Worm (Caenorhabditis elegans) whole organism, late embryonic: Measurements from ENCODE around the gene ZK892.4.

Experiments used
- C38D4.7 ChIP-seq: fragments of 200-800 bp; sonication (Bioruptor generic); optimal IDR thresholded peaks from 2 replicates; lab custom pipeline; 2018; ENCODE audit warnings: mild to moderate bottlenecking, missing genetic modification characterization, moderate library complexity, missing compliant biosample characterization
- K09A11.1 ChIP-seq: sonication (generic microtip); optimal IDR thresholded peaks from 2 replicates; lab custom pipeline; 2017; ENCODE audit warnings: antibody characterized with exemption, mild to moderate bottlenecking, missing genetic modification characterization, missing compliant biosample characterization; ENCODE audit not compliant: insufficient read depth
- T23F11.4 ChIP-seq: fragments of 200-800 bp; sonication (Bioruptor generic); optimal IDR thresholded peaks from 2 replicates; lab custom pipeline; 2018; ENCODE audit warnings: mild to moderate bottlenecking, missing genetic modification characterization, missing compliant biosample characterization
- Y22D7AL.16 ChIP-seq: sonication (generic microtip); optimal IDR thresholded peaks from 2 replicates; lab custom pipeline; 2016; ENCODE audit warnings: missing genetic modification characterization, missing compliant biosample characterization
- ama-1 ChIP-seq: fragments of 150-350 bp; optimal IDR thresholded peaks from 2 replicates; lab custom pipeline; 2014
- ceh-19 ChIP-seq: fragments of 200-800 bp; sonication (Bioruptor generic); optimal IDR thresholded peaks from 2 replicates; lab custom pipeline; 2018; ENCODE audit warnings: mild to moderate bottlenecking, missing genetic modification characterization, missing compliant biosample characterization
- ceh-22 ChIP-seq: sonication (generic microtip); optimal IDR thresholded peaks from 2 replicates; lab custom pipeline; 2017; ENCODE audit warnings: missing biosample characterization, missing genetic modification characterization
- ceh-24 ChIP-seq: sonication (generic microtip); optimal IDR thresholded peaks from 2 replicates; lab custom pipeline; 2016; ENCODE audit warnings: mild to moderate bottlenecking, missing genetic modification characterization, missing compliant biosample characterization
- ceh-30 ChIP-seq: fragments of 150-350 bp; optimal IDR thresholded peaks from 2 replicates; lab custom pipeline; 2014; ENCODE audit warnings: missing biosample characterization, missing genetic modification characterization
- ceh-31 ChIP-seq: sonication (generic microtip); optimal IDR thresholded peaks from 2 replicates; lab custom pipeline; 2016; ENCODE audit warnings: missing genetic modification characterization, missing compliant biosample characterization
- ceh-34 ChIP-seq: sonication (generic microtip); optimal IDR thresholded peaks from 2 replicates; lab custom pipeline; 2016; ENCODE audit warnings: mild to moderate bottlenecking, missing genetic modification characterization, missing compliant biosample characterization
- ceh-45 ChIP-seq: fragments of 200-800 bp; sonication (Bioruptor generic); IDR thresholded peaks from 2 replicates; pipeline ENCODE4 v1.3.6; 2022; ENCODE audit warnings: missing genetic modification reagents, missing genetic modification characterization, missing compliant biosample characterization
- ceh-48 ChIP-seq: sonication (generic microtip); optimal IDR thresholded peaks from 2 replicates; lab custom pipeline; 2016; ENCODE audit warnings: missing genetic modification characterization, inconsistent platforms, missing compliant biosample characterization
- che-1 ChIP-seq: sonication (generic microtip); optimal IDR thresholded peaks from 2 replicates; lab custom pipeline; 2016; ENCODE audit warnings: mild to moderate bottlenecking, missing genetic modification characterization, missing compliant biosample characterization
- dve-1 ChIP-seq: sonication (generic microtip); optimal IDR thresholded peaks from 2 replicates; lab custom pipeline; 2017; ENCODE audit warnings: antibody characterized with exemption, mild to moderate bottlenecking, missing genetic modification characterization, missing compliant biosample characterization
- elt-2 ChIP-seq: sonication (generic microtip); optimal IDR thresholded peaks from 2 replicates; lab custom pipeline; 2016; ENCODE audit warnings: missing genetic modification reagents, missing genetic modification characterization, missing compliant biosample characterization
- ets-4 ChIP-seq: sonication (generic microtip); optimal IDR thresholded peaks from 2 replicates; lab custom pipeline; 2016; ENCODE audit warnings: missing genetic modification characterization, missing compliant biosample characterization
- eyg-1 ChIP-seq: sonication (generic microtip); optimal IDR thresholded peaks from 2 replicates; lab custom pipeline; 2016; ENCODE audit warnings: missing genotype, missing genetic modification characterization, missing compliant biosample characterization
- fax-1 ChIP-seq: sonication (generic microtip); optimal IDR thresholded peaks from 2 replicates; lab custom pipeline; 2016; ENCODE audit warnings: missing genotype, missing genetic modification characterization, missing compliant biosample characterization
- fkh-10 ChIP-seq: fragments of 150-350 bp; optimal IDR thresholded peaks from 2 replicates; lab custom pipeline; 2014; ENCODE audit warnings: missing biosample characterization, missing genetic modification reagents, missing genetic modification characterization
- fkh-6 ChIP-seq: sonication (generic microtip); optimal IDR thresholded peaks from 2 replicates; lab custom pipeline; 2016; ENCODE audit warnings: missing genetic modification characterization, missing compliant biosample characterization
- hlh-13 ChIP-seq: fragments of 200-800 bp; sonication (Bioruptor generic); optimal IDR thresholded peaks from 2 replicates; lab custom pipeline; 2018; ENCODE audit warnings: mild to moderate bottlenecking, missing genetic modification characterization, missing compliant biosample characterization
- hlh-15 ChIP-seq: sonication (generic microtip); optimal IDR thresholded peaks from 2 replicates; lab custom pipeline; 2016; ENCODE audit warnings: missing genetic modification characterization, missing compliant biosample characterization
- hlh-30 ChIP-seq: sonication (generic microtip); optimal IDR thresholded peaks from 2 replicates; lab custom pipeline; 2017; ENCODE audit warnings: antibody characterized with exemption, missing genetic modification characterization, missing compliant biosample characterization; ENCODE audit not compliant: insufficient read depth
- hlh-6 ChIP-seq: sonication (generic microtip); optimal IDR thresholded peaks from 2 replicates; lab custom pipeline; 2016; ENCODE audit warnings: missing genotype, missing genetic modification characterization, missing compliant biosample characterization
- hlh-8 ChIP-seq: sonication (generic microtip); optimal IDR thresholded peaks from 2 replicates; lab custom pipeline; 2016; ENCODE audit warnings: missing genotype, missing genetic modification characterization, missing compliant biosample characterization
- lin-11 ChIP-seq: fragments of 200-800 bp; sonication (Bioruptor generic); optimal IDR thresholded peaks from 2 replicates; lab custom pipeline; 2018; ENCODE audit warnings: mild to moderate bottlenecking, missing genetic modification characterization, missing compliant biosample characterization
- madf-2 ChIP-seq: sonication (generic microtip); optimal IDR thresholded peaks from 2 replicates; lab custom pipeline; 2017; ENCODE audit warnings: missing genetic modification characterization, missing compliant biosample characterization
- mec-3 ChIP-seq: sonication (generic microtip); optimal IDR thresholded peaks from 2 replicates; lab custom pipeline; 2016; ENCODE audit warnings: borderline replicate concordance, missing genetic modification characterization, missing compliant biosample characterization
- nfya-1 ChIP-seq: sonication (generic microtip); optimal IDR thresholded peaks from 2 replicates; lab custom pipeline; 2017; ENCODE audit warnings: missing genetic modification characterization, mild to moderate bottlenecking, missing compliant biosample characterization, antibody characterized with exemption, moderate library complexity
- nhr-11 ChIP-seq: fragments of 150-350 bp; optimal IDR thresholded peaks from 2 replicates; lab custom pipeline; 2014; ENCODE audit warnings: missing biosample characterization, missing genetic modification characterization
- npax-4 ChIP-seq: sonication (generic microtip); optimal IDR thresholded peaks from 2 replicates; lab custom pipeline; 2016; ENCODE audit warnings: missing genetic modification characterization, missing compliant biosample characterization
- odd-2 ChIP-seq: sonication (generic microtip); optimal IDR thresholded peaks from 2 replicates; lab custom pipeline; 2017; ENCODE audit warnings: antibody characterized with exemption, mild to moderate bottlenecking, missing genetic modification characterization, missing compliant biosample characterization
- pag-3 ChIP-seq: sonication (generic microtip); optimal IDR thresholded peaks from 2 replicates; lab custom pipeline; 2016; ENCODE audit warnings: missing compliant biosample characterization, missing genetic modification characterization, borderline replicate concordance
- pax-1 ChIP-seq: fragments of 150-350 bp; optimal IDR thresholded peaks from 2 replicates; lab custom pipeline; 2014; ENCODE audit warnings: missing biosample characterization, missing genetic modification characterization
- pha-4 ChIP-seq: fragments of 150-350 bp; optimal IDR thresholded peaks from 2 replicates; lab custom pipeline; 2018; ENCODE audit warnings: missing biosample characterization, missing genetic modification reagents, missing genetic modification characterization
- pros-1 ChIP-seq: fragments of 150-350 bp; optimal IDR thresholded peaks from 2 replicates; lab custom pipeline; 2014; ENCODE audit warnings: missing biosample characterization, missing genetic modification reagents, missing genetic modification characterization
- rnt-1 ChIP-seq: sonication (generic microtip); optimal IDR thresholded peaks from 2 replicates; lab custom pipeline; 2016; ENCODE audit warnings: missing genetic modification characterization, missing compliant biosample characterization
- syd-9 ChIP-seq: sonication (generic microtip); optimal IDR thresholded peaks from 2 replicates; lab custom pipeline; 2016; ENCODE audit warnings: mild to moderate bottlenecking, missing genetic modification characterization, moderate library complexity, missing compliant biosample characterization
- ttx-3 ChIP-seq: sonication (generic microtip); optimal IDR thresholded peaks from 2 replicates; lab custom pipeline; 2016; ENCODE audit warnings: missing genetic modification reagents, missing genetic modification characterization, missing compliant biosample characterization
- unc-42 ChIP-seq: sonication (generic microtip); optimal IDR thresholded peaks from 2 replicates; lab custom pipeline; 2016; ENCODE audit warnings: missing genotype, missing genetic modification characterization, missing compliant biosample characterization
- unc-86 ChIP-seq: sonication (generic microtip); optimal IDR thresholded peaks from 2 replicates; lab custom pipeline; 2016; ENCODE audit warnings: missing genetic modification characterization, missing compliant biosample characterization
- ztf-16 ChIP-seq: sonication (generic microtip); optimal IDR thresholded peaks from 2 replicates; lab custom pipeline; 2017; ENCODE audit warnings: missing genetic modification characterization, missing compliant biosample characterization

The ZK892.4 gene

ce11 chrII:10010914-10011313 lies 4.5 kb downstream of the ZK892.4 start:
- no peak for TF ChIP-seq nfya-1 (tag; lab: Kevin White, UChicago)
- TF ChIP-seq ceh-24 (tag; lab: Kevin White, UChicago): no peak
- no peak for TF ChIP-seq ceh-45
- TF ChIP-seq ztf-16 (tag; lab: Kevin White, UChicago): no peak

- TF ChIP-seq nhr-11 (tag; lab: Kevin White, UChicago): no peak
Observed at ce11 chrII:10011733-10012132, 5.4 kb downstream of the ZK892.4 start.

ce11 chrII:10012490-10012889 lies 6.1 kb downstream of the ZK892.4 start:
- TF ChIP-seq rnt-1 (tag; lab: Kevin White, UChicago) (no peak), madf-2 (tag; lab: Kevin White, UChicago) (no peak)

ce11 chrII:10014384-10014783 lies 8.0 kb downstream of the ZK892.4 start:
- TF ChIP-seq pag-3 (tag; lab: Kevin White, UChicago): no peak
- no peak for TF ChIP-seq dve-1 (tag; lab: Kevin White, UChicago)
- no peak for TF ChIP-seq pha-4
- TF ChIP-seq C38D4.7 (GFP tag; lab: Kevin White, UChicago): no peak
- no peak for TF ChIP-seq Y22D7AL.16 (tag; lab: Kevin White, UChicago)
- no peak for TF ChIP-seq npax-4 (tag; lab: Kevin White, UChicago)
- TF ChIP-seq ceh-24 (tag; lab: Kevin White, UChicago): no peak
- no peak for TF ChIP-seq ceh-48 (tag; lab: Kevin White, UChicago)
- TF ChIP-seq che-1 (tag; lab: Kevin White, UChicago): no peak
- TF ChIP-seq pax-1 (tag; lab: Kevin White, UChicago): no peak
- TF ChIP-seq hlh-8: no peak
- TF ChIP-seq hlh-15: no peak
- no peak for TF ChIP-seq odd-2 (tag; lab: Kevin White, UChicago)
- TF ChIP-seq hlh-30 (tag; lab: Kevin White, UChicago): no peak
- TF ChIP-seq hlh-13: no peak

ce11 chrII:10016013-10016412 lies 9.6 kb downstream of the ZK892.4 start, which contains the start of gene lec-2:
TSS of gene lec-2 (minus strand) at chrII:10016183.
- TF ChIP-seq ceh-19 (GFP tag; lab: Kevin White, UChicago) (no peak), npax-4 (tag; lab: Kevin White, UChicago) (no peak), nhr-11 (tag; lab: Kevin White, UChicago) (no peak), ets-4 (tag; lab: Kevin White, UChicago) (no peak), pros-1 (tag; lab: Kevin White, UChicago) (no peak), nfya-1 (tag; lab: Kevin White, UChicago) (no peak), ceh-30 (tag; lab: Kevin White, UChicago) (no peak), ceh-31 (tag; lab: Kevin White, UChicago) (no peak), fkh-10 (no peak), ceh-22 (tag; lab: Kevin White, UChicago) (no peak), eyg-1 (no peak), K09A11.1 (no peak), hlh-6 (tag; lab: Kevin White, UChicago) (no peak), pag-3 (tag; lab: Kevin White, UChicago) (no peak)

- TF ChIP-seq syd-9 (tag; lab: Kevin White, UChicago) (no peak), ceh-34 (no peak), nhr-11 (tag; lab: Kevin White, UChicago) (no peak), fax-1 (no peak), fkh-6 (no peak), pros-1 (tag; lab: Kevin White, UChicago) (no peak), elt-2 (tag; lab: Kevin White, UChicago) (no peak), unc-86 (tag; lab: Kevin White, UChicago) (no peak), mec-3 (tag; lab: Kevin White, UChicago) (no peak), nfya-1 (tag; lab: Kevin White, UChicago) (no peak), T23F11.4 (GFP tag; lab: Kevin White, UChicago) (no peak), eyg-1 (no peak), fkh-10 (no peak), lin-11 (tag; lab: Kevin White, UChicago) (no peak), unc-42 (no peak), ttx-3 (no peak), ama-1 (lab: Kevin White, UChicago) (no peak), che-1 (tag; lab: Kevin White, UChicago) (no peak)
- TF ChIP-seq, all 69 proteins: peak for 0
Observed at ce11 chrII:10017528-10017927, 11.2 kb downstream of the ZK892.4 start.
